Worm (Caenorhabditis elegans) whole organism, L2 larva: Measurements from ENCODE around the gene grl-7.
A peak's percentile ranks its signal among the peaks of the same experiment; 100 is the strongest.

Experiments used
- C34F6.9 ChIP-seq: fragments of 150-350 bp; optimal IDR thresholded peaks from 2 replicates; lab custom pipeline; 2014; ENCODE audit warnings: missing biosample characterization, missing genetic modification characterization
- F13H6.1 ChIP-seq: sonication (generic microtip); optimal IDR thresholded peaks from 2 replicates; lab custom pipeline; 2016; ENCODE audit warnings: missing genetic modification characterization, missing compliant biosample characterization
- R02D3.7 ChIP-seq: fragments of 150-350 bp; optimal IDR thresholded peaks from 2 replicates; lab custom pipeline; 2014; ENCODE audit warnings: missing biosample characterization, missing genetic modification characterization
- Y55F3AM.14 ChIP-seq: fragments of 200-800 bp; sonication (Bioruptor generic); optimal IDR thresholded peaks from 2 replicates; lab custom pipeline; 2018; ENCODE audit warnings: mild to moderate bottlenecking, missing genetic modification characterization, missing compliant biosample characterization
- ZK546.5 ChIP-seq: sonication (generic microtip); optimal IDR thresholded peaks from 2 replicates; lab custom pipeline; 2017; ENCODE audit warnings: missing biosample characterization, missing genetic modification characterization
- alr-1 ChIP-seq: fragments of 150-350 bp; optimal IDR thresholded peaks from 2 replicates; lab custom pipeline; 2014; ENCODE audit warnings: missing biosample characterization, missing genetic modification characterization
- aly-2 ChIP-seq: fragments of 150-350 bp; optimal IDR thresholded peaks from 2 replicates; lab custom pipeline; 2014; ENCODE audit warnings: missing biosample characterization, missing genetic modification characterization
- ama-1 ChIP-seq: fragments of 150-350 bp; optimal IDR thresholded peaks from 2 replicates; lab custom pipeline; 2018; ENCODE audit warnings: inconsistent platforms
- blmp-1 ChIP-seq: sonication (generic microtip); optimal IDR thresholded peaks from 2 replicates; lab custom pipeline; 2017; ENCODE audit warnings: missing genetic modification characterization, mild to moderate bottlenecking, missing compliant biosample characterization, antibody characterized with exemption, moderate library complexity; ENCODE audit not compliant: insufficient read depth
- ceh-82 ChIP-seq: fragments of 150-350 bp; optimal IDR thresholded peaks from 2 replicates; lab custom pipeline; 2014; ENCODE audit warnings: missing biosample characterization, missing genetic modification characterization
- crh-2 ChIP-seq: sonication (generic microtip); optimal IDR thresholded peaks from 2 replicates; lab custom pipeline; 2017; ENCODE audit warnings: missing biosample characterization, missing genetic modification characterization
- elt-1 ChIP-seq: fragments of 150-350 bp; optimal IDR thresholded peaks from 2 replicates; lab custom pipeline; 2014; ENCODE audit warnings: missing biosample characterization, missing genetic modification characterization
- fos-1 ChIP-seq: fragments of 150-350 bp; optimal IDR thresholded peaks from 2 replicates; lab custom pipeline; 2014; ENCODE audit warnings: missing biosample characterization, missing genetic modification characterization
- gmeb-1 ChIP-seq: fragments of 150-350 bp; optimal IDR thresholded peaks from 2 replicates; lab custom pipeline; 2014; ENCODE audit warnings: missing biosample characterization, missing genetic modification characterization
- lin-11 ChIP-seq: fragments of 150-350 bp; sonication (generic microtip); optimal IDR thresholded peaks from 2 replicates; lab custom pipeline; 2014; ENCODE audit warnings: missing biosample characterization, missing genetic modification characterization, inconsistent platforms, mixed read lengths
- lin-39 ChIP-seq: fragments of 150-350 bp; optimal IDR thresholded peaks from 2 replicates; lab custom pipeline; 2014; ENCODE audit warnings: missing biosample characterization, missing genetic modification reagents, missing genetic modification characterization
- lsy-2 ChIP-seq, 2 experiments: fragments of 150-350 bp in 1 of 2; sonication (generic microtip) in 1 of 2; optimal IDR thresholded peaks; 2 replicates each; lab custom pipeline; 2014 to 2017; ENCODE audit warnings: missing biosample characterization in 2 of 2, missing genetic modification characterization in 2 of 2
- mab-5 ChIP-seq: fragments of 150-350 bp; optimal IDR thresholded peaks from 2 replicates; lab custom pipeline; 2014; ENCODE audit warnings: missing biosample characterization, missing genetic modification characterization
- mdl-1 ChIP-seq, 2 experiments: fragments of 150-350 bp in 1 of 2; sonication (generic microtip) in 1 of 2; optimal IDR thresholded peaks; 2 replicates each; lab custom pipeline; 2017; ENCODE audit warnings: missing biosample characterization in 2 of 2, missing genetic modification characterization in 2 of 2
- nhr-11 ChIP-seq: fragments of 150-350 bp; optimal IDR thresholded peaks from 2 replicates; lab custom pipeline; 2014; ENCODE audit warnings: missing biosample characterization, missing genetic modification characterization
- nhr-12 ChIP-seq: fragments of 150-350 bp; optimal IDR thresholded peaks from 2 replicates; lab custom pipeline; 2014; ENCODE audit warnings: missing biosample characterization, missing genetic modification characterization
- nhr-129 ChIP-seq: fragments of 150-350 bp; optimal IDR thresholded peaks from 2 replicates; lab custom pipeline; 2014; ENCODE audit warnings: missing biosample characterization, missing genetic modification characterization
- nhr-21 ChIP-seq: fragments of 150-350 bp; optimal IDR thresholded peaks from 2 replicates; lab custom pipeline; 2014; ENCODE audit warnings: missing biosample characterization, missing genetic modification characterization
- nhr-23 ChIP-seq: fragments of 150-350 bp; optimal IDR thresholded peaks from 2 replicates; lab custom pipeline; 2014; ENCODE audit warnings: missing biosample characterization, missing genetic modification reagents, missing genetic modification characterization
- nhr-237 ChIP-seq: fragments of 150-350 bp; optimal IDR thresholded peaks from 2 replicates; lab custom pipeline; 2014; ENCODE audit warnings: missing biosample characterization, missing genetic modification characterization
- nhr-77 ChIP-seq: fragments of 150-350 bp; optimal IDR thresholded peaks from 2 replicates; lab custom pipeline; 2014; ENCODE audit warnings: missing biosample characterization, missing genetic modification characterization
- peb-1 ChIP-seq: fragments of 150-350 bp; optimal IDR thresholded peaks from 2 replicates; lab custom pipeline; 2014; ENCODE audit warnings: missing biosample characterization, missing genetic modification characterization
- sem-4 ChIP-seq: fragments of 150-350 bp; optimal IDR thresholded peaks from 2 replicates; lab custom pipeline; 2014; ENCODE audit warnings: missing biosample characterization, missing genetic modification reagents, missing genetic modification characterization
- sma-3 ChIP-seq: sonication (generic microtip); optimal IDR thresholded peaks from 2 replicates; lab custom pipeline; 2016; ENCODE audit warnings: missing genetic modification reagents, missing genetic modification characterization, missing compliant biosample characterization
- sma-9 ChIP-seq, 2 experiments: fragments of 150-350 bp in 1 of 2; sonication (generic microtip) in 1 of 2; optimal IDR thresholded peaks; 2 replicates each; lab custom pipeline; 2014 to 2016; ENCODE audit warnings: missing genetic modification characterization in 2 of 2, mild to moderate bottlenecking in 1 of 2, missing biosample characterization in 1 of 2, missing compliant biosample characterization in 1 of 2, missing genetic modification reagents in 1 of 2, moderate library complexity in 1 of 2
- unc-39 ChIP-seq: fragments of 150-350 bp; optimal IDR thresholded peaks from 2 replicates; lab custom pipeline; 2014; ENCODE audit warnings: missing biosample characterization, missing genetic modification characterization
- unc-62 ChIP-seq: fragments of 150-350 bp; optimal IDR thresholded peaks from 2 replicates; lab custom pipeline; 2014; ENCODE audit warnings: missing biosample characterization, missing genetic modification reagents, missing genetic modification characterization
- zag-1 ChIP-seq: fragments of 150-350 bp; optimal IDR thresholded peaks from 2 replicates; lab custom pipeline; 2014; ENCODE audit warnings: missing biosample characterization, missing genetic modification characterization
- ztf-11 ChIP-seq: sonication (generic microtip); optimal IDR thresholded peaks from 2 replicates; lab custom pipeline; 2017; ENCODE audit warnings: missing biosample characterization, missing genetic modification characterization
- ztf-4 ChIP-seq: fragments of 150-350 bp; optimal IDR thresholded peaks from 2 replicates; lab custom pipeline; 2014; ENCODE audit warnings: missing biosample characterization, missing genetic modification characterization

The grl-7 gene

ce11 chrV:11307781-11308180 lies 39.0 kb downstream of the grl-7 start:
- TF ChIP-seq sma-3 (GFP tag; lab: Kevin White, UChicago) = no peak
- no peak for TF ChIP-seq lin-11
- no peak for TF ChIP-seq elt-1 (tag; lab: Kevin White, UChicago)
- no peak for TF ChIP-seq crh-2
- TF ChIP-seq nhr-12 = no peak
- no peak for TF ChIP-seq unc-62 (GFP tag; lab: Kevin White, UChicago)
- no peak for TF ChIP-seq ztf-11 (tag; lab: Kevin White, UChicago)
- TF ChIP-seq nhr-23 = no peak
- TF ChIP-seq fos-1 (tag; lab: Kevin White, UChicago) = no peak
- TF ChIP-seq sma-9 (GFP tag; optimal IDR thresholded peaks at IDR 0.05; lab: Kevin White, UChicago) = peak; percentile 48
- TF ChIP-seq sma-9 (tag; optimal IDR thresholded peaks at IDR 0.05; lab: Kevin White, UChicago) = no peak
- TF ChIP-seq nhr-21 (tag; lab: Kevin White, UChicago) = no peak
- TF ChIP-seq lsy-2 (tag; optimal IDR thresholded peaks at IDR 0.05; lab: Kevin White, UChicago) = no peak
- TF ChIP-seq C34F6.9 (tag; lab: Kevin White, UChicago) = peak; percentile 1
- TF ChIP-seq nhr-129 (tag; lab: Kevin White, UChicago) = no peak
- TF ChIP-seq ztf-4 = no peak
- no peak for TF ChIP-seq mdl-1 (tag; optimal IDR thresholded peaks at IDR 0.05; lab: Kevin White, UChicago)
- peak; percentile 55 for TF ChIP-seq F13H6.1
- no peak for TF ChIP-seq nhr-11
- no peak for TF ChIP-seq zag-1
- no peak for TF ChIP-seq sem-4 (tag; lab: Kevin White, UChicago)
- no peak for TF ChIP-seq blmp-1 (tag; lab: Kevin White, UChicago)
- peak; percentile 65 for TF ChIP-seq mab-5 (tag; lab: Kevin White, UChicago)
- no peak for TF ChIP-seq nhr-237 (tag; lab: Kevin White, UChicago)
- TF ChIP-seq lin-39 (tag; lab: Kevin White, UChicago) = no peak
- TF ChIP-seq R02D3.7 = no peak
- TF ChIP-seq ZK546.5 (tag; lab: Kevin White, UChicago) = no peak
- no peak for TF ChIP-seq ama-1

- TF ChIP-seq zag-1 (no peak), Y55F3AM.14 (GFP tag; lab: Kevin White, UChicago) (no peak), aly-2 (no peak), nhr-23 (no peak), fos-1 (tag; lab: Kevin White, UChicago) (no peak), mab-5 (tag; lab: Kevin White, UChicago) (no peak), lsy-2 (tag; optimal IDR thresholded peaks at IDR 0.05; lab: Kevin White, UChicago) (no peak), nhr-12 (no peak), peb-1 (no peak), lin-39 (tag; lab: Kevin White, UChicago) (no peak), nhr-21 (tag; lab: Kevin White, UChicago) (no peak)
These were observed 41.9 kb downstream of the grl-7 start, which contains the start of gene srh-45 for ce11 chrV:11304879-11305278. Gene srh-45 (minus strand): TSS chrV:11304979.

ce11 chrV:11304200-11304599 lies 42.6 kb downstream of the grl-7 start:
- no peak for TF ChIP-seq nhr-11
- no peak for TF ChIP-seq blmp-1 (tag; lab: Kevin White, UChicago)
- TF ChIP-seq alr-1 (tag; lab: Kevin White, UChicago) = no peak
- TF ChIP-seq unc-39 (tag; lab: Kevin White, UChicago) = no peak
- no peak for TF ChIP-seq ZK546.5 (tag; lab: Kevin White, UChicago)
- TF ChIP-seq peb-1 = no peak
- no peak for TF ChIP-seq mab-5 (tag; lab: Kevin White, UChicago)

ce11 chrV:11302698-11303097 lies 44.1 kb downstream of the grl-7 start, which contains the start of gene srh-46:
Gene srh-46 (minus strand): TSS chrV:11302886.
- TF ChIP-seq elt-1 (tag; lab: Kevin White, UChicago) (no peak), ztf-4 (no peak), blmp-1 (tag; lab: Kevin White, UChicago) (peak; percentile 67), nhr-77 (tag; lab: Kevin White, UChicago) (no peak), R02D3.7 (no peak)

ce11 chrV:11300539-11300938 lies 46.3 kb downstream of the grl-7 start, which contains the start of gene srh-47:
Gene srh-47 (minus strand): TSS chrV:11300639.
- no peak for TF ChIP-seq Y55F3AM.14 (GFP tag; lab: Kevin White, UChicago)
- no peak for TF ChIP-seq ceh-82 (tag; lab: Kevin White, UChicago)
- no peak for TF ChIP-seq lin-11
- no peak for TF ChIP-seq gmeb-1 (tag; lab: Kevin White, UChicago)
- no peak for TF ChIP-seq fos-1 (tag; lab: Kevin White, UChicago)
- no peak for TF ChIP-seq zag-1
- TF ChIP-seq crh-2 = no peak
- no peak for TF ChIP-seq F13H6.1
- TF ChIP-seq lin-39 (tag; lab: Kevin White, UChicago) = no peak
- TF ChIP-seq mab-5 (tag; lab: Kevin White, UChicago) = no peak
- no peak for TF ChIP-seq nhr-21 (tag; lab: Kevin White, UChicago)
